Fruit fly (Drosophila melanogaster): ENCODE data around the gene CG12479.

- no peak for TF ChIP-seq br (GFP tag; optimal IDR thresholded peaks at IDR 0.05)
- TF ChIP-seq Dif (GFP tag; optimal IDR thresholded peaks at IDR 0.05; ENCODE audit: partially characterized antibody), result no peak
- TF ChIP-seq CG9705 (GFP tag; optimal IDR thresholded peaks at IDR 0.05), result no peak
- no peak for TF ChIP-seq usp (GFP tag; optimal IDR thresholded peaks at IDR 0.05)
- TF ChIP-seq HLH106 (tag; optimal IDR thresholded peaks at IDR 0.05), result no peak
- TF ChIP-seq sage (GFP tag; optimal IDR thresholded peaks at IDR 0.05), result no peak
- TF ChIP-seq woc (GFP tag; optimal IDR thresholded peaks at IDR 0.05), result no peak
- TF ChIP-seq Abd-B (GFP tag; optimal IDR thresholded peaks at IDR 0.05), result no peak
- TF ChIP-seq h (GFP tag; optimal IDR thresholded peaks at IDR 0.05), result no peak
Measured at dm6 chrX:14173654-14174053, 21.8 kb upstream of the CG12479 start.
